Worm (Caenorhabditis elegans) whole organism, L4 larva: ENCODE results near the gene fbxb-83.

Source experiments
- nhr-76 ChIP-seq: fragments of 150-350 bp; optimal IDR thresholded peaks from 2 replicates; lab custom pipeline; 2014; ENCODE audit warnings: missing biosample characterization, missing genetic modification characterization
- pha-4 ChIP-seq, 2 experiments: fragments of 150-350 bp in 1 of 2; fragments of 200-800 bp in 1 of 2; sonication (Bioruptor generic) in 1 of 2; IDR thresholded peaks in 1 of 2; optimal IDR thresholded peaks in 1 of 2; 2 replicates each; pipeline versions ENCODE4 v1.3.6 to Lab custom; 2014 to 2022; ENCODE audit warnings: missing genetic modification characterization in 2 of 2, missing genetic modification reagents in 2 of 2, missing biosample characterization in 1 of 2, missing compliant biosample characterization in 1 of 2
- zip-2 ChIP-seq: fragments of 150-350 bp; optimal IDR thresholded peaks from 2 replicates; lab custom pipeline; 2014; ENCODE audit warnings: missing biosample characterization, missing genetic modification characterization

- TF ChIP-seq pha-4 (GFP tag; IDR thresholded peaks at IDR 0.05; lab: Robert Waterston, UW), result no peak
- no peak for TF ChIP-seq pha-4 (tag; optimal IDR thresholded peaks at IDR 0.05; lab: Kevin White, UChicago)
- TF ChIP-seq zip-2 (tag; lab: Kevin White, UChicago), result peak; percentile 46
- no peak for TF ChIP-seq nhr-76 (tag; lab: Kevin White, UChicago)
These were observed 24.8 kb downstream of the fbxb-83 start, which contains the start of gene pals-24 for ce11 chrIII:120199-120598.
